Fruit fly (Drosophila melanogaster) whole organism, embryonic: ENCODE measurements around the gene Bmcp.

Experiments used
- CG10431 ChIP-seq: fragments of 200-800 bp; sonication (Bioruptor generic); optimal IDR thresholded peaks from 3 replicates; lab custom pipeline; 2018; ENCODE audit warnings: missing biosample characterization, mild to moderate bottlenecking, missing genetic modification characterization
- CG10654 ChIP-seq: fragments of 200-800 bp; sonication (Bioruptor generic); optimal IDR thresholded peaks from 2 replicates; lab custom pipeline; 2016; ENCODE audit warnings: missing biosample characterization, missing genetic modification characterization
- CG12155 ChIP-seq: fragments of 200-800 bp; sonication (Bioruptor generic); optimal IDR thresholded peaks from 3 replicates; lab custom pipeline; 2016; ENCODE audit warnings: missing biosample characterization, missing genetic modification characterization
- CG12236 ChIP-seq: fragments of 200-800 bp; sonication (Bioruptor generic); optimal IDR thresholded peaks from 2 replicates; lab custom pipeline; 2016; ENCODE audit warnings: missing biosample characterization, missing genetic modification characterization
- CG12391 ChIP-seq: fragments of 200-800 bp; sonication (Bioruptor generic); optimal IDR thresholded peaks from 3 replicates; lab custom pipeline; 2018; ENCODE audit warnings: missing biosample characterization, mild to moderate bottlenecking, missing genetic modification characterization, moderate library complexity
- CG1603 ChIP-seq: fragments of 200-800 bp; sonication (Bioruptor generic); optimal IDR thresholded peaks from 2 replicates; lab custom pipeline; 2019; ENCODE audit warnings: missing biosample characterization, mild to moderate bottlenecking, missing genetic modification characterization, moderate library complexity
- CG17568 ChIP-seq: fragments of 200-800 bp; sonication (Bioruptor generic); optimal IDR thresholded peaks from 2 replicates; lab custom pipeline; 2018; ENCODE audit warnings: missing biosample characterization, mild to moderate bottlenecking, missing genetic modification characterization, moderate library complexity
- CG31441 ChIP-seq: fragments of 200-800 bp; sonication (Bioruptor generic); IDR thresholded peaks from 2 replicates; pipeline ENCODE4 v1.3.6; 2022; ENCODE audit warnings: missing biosample characterization, missing genetic modification characterization
- CG4360 ChIP-seq: fragments of 200-800 bp; sonication (Bioruptor generic); IDR thresholded peaks from 2 replicates; pipeline ENCODE4 v1.3.6; 2022; ENCODE audit warnings: missing biosample characterization, missing genetic modification characterization
- CG4617 ChIP-seq: fragments of 200-800 bp; sonication (Bioruptor generic); optimal IDR thresholded peaks from 3 replicates; lab custom pipeline; 2016; ENCODE audit warnings: missing biosample characterization, missing genetic modification characterization, borderline replicate concordance
- CG4854 ChIP-seq: fragments of 200-800 bp; sonication (Bioruptor generic); optimal IDR thresholded peaks from 2 replicates; lab custom pipeline; 2016; ENCODE audit warnings: missing biosample characterization, missing genetic modification characterization, inconsistent platforms
- CG5180 ChIP-seq: fragments of 200-800 bp; sonication (Bioruptor generic); optimal IDR thresholded peaks from 3 replicates; lab custom pipeline; 2017; ENCODE audit warnings: missing biosample characterization, missing genetic modification characterization, mild to moderate bottlenecking, moderate library complexity, missing genetic modification reagents
- CG6254 ChIP-seq: fragments of 200-800 bp; sonication (Bioruptor generic); optimal IDR thresholded peaks from 3 replicates; lab custom pipeline; 2017; ENCODE audit warnings: mild to moderate bottlenecking, missing biosample characterization, missing genetic modification reagents, missing genetic modification characterization
- CG6654 ChIP-seq: fragments of 200-800 bp; sonication (Bioruptor generic); optimal IDR thresholded peaks from 2 replicates; lab custom pipeline; 2017; ENCODE audit warnings: missing biosample characterization, mild to moderate bottlenecking, missing genetic modification characterization
- CG6813 ChIP-seq: fragments of 200-800 bp; sonication (Bioruptor generic); optimal IDR thresholded peaks from 2 replicates; lab custom pipeline; 2017; ENCODE audit warnings: missing biosample characterization, missing genetic modification characterization, mild to moderate bottlenecking, moderate library complexity, missing genetic modification reagents
- CG7745 ChIP-seq: fragments of 200-800 bp; sonication (Bioruptor generic); optimal IDR thresholded peaks from 2 replicates; lab custom pipeline; 2018; ENCODE audit warnings: missing biosample characterization, mild to moderate bottlenecking, missing genetic modification characterization, moderate library complexity
- CG8089 ChIP-seq: fragments of 200-800 bp; sonication (Bioruptor generic); optimal IDR thresholded peaks from 3 replicates; lab custom pipeline; 2016; ENCODE audit warnings: missing biosample characterization, missing genetic modification characterization
- CG9215 ChIP-seq: fragments of 200-800 bp; sonication (Bioruptor generic); IDR thresholded peaks from 2 replicates; pipeline ENCODE4 v1.3.6; 2022; ENCODE audit warnings: missing biosample characterization, missing genetic modification characterization
- CoRest ChIP-seq: fragments of 200-800 bp; sonication (Bioruptor generic); optimal IDR thresholded peaks from 3 replicates; lab custom pipeline; 2018; ENCODE audit warnings: missing biosample characterization, mild to moderate bottlenecking, missing genetic modification characterization, moderate library complexity
- D19A ChIP-seq: fragments of 200-800 bp; optimal IDR thresholded peaks from 3 replicates; lab custom pipeline; 2019; ENCODE audit warnings: missing biosample characterization, mild to moderate bottlenecking, missing genetic modification characterization, moderate library complexity
- Deaf1 ChIP-seq: fragments of 200-800 bp; optimal IDR thresholded peaks from 3 replicates; lab custom pipeline; 2019; ENCODE audit warnings: missing biosample characterization, mild to moderate bottlenecking, missing genetic modification characterization, moderate library complexity
- Dfd ChIP-seq, 2 experiments: fragments of >200 bp; optimal IDR thresholded peaks; 2 replicates each; lab custom pipeline; 2017; ENCODE audit warnings: missing biosample characterization in 2 of 2, missing genetic modification characterization in 2 of 2
- Elba2 ChIP-seq: fragments of 200-800 bp; sonication (Bioruptor generic); optimal IDR thresholded peaks from 3 replicates; lab custom pipeline; 2016; ENCODE audit warnings: missing biosample characterization, missing genetic modification characterization
- GATAe ChIP-seq: fragments of 200-800 bp; sonication (Bioruptor generic); conservative IDR thresholded peaks from 2 replicates; pipeline ENCODE4 v1.3.6; 2022; ENCODE audit warnings: missing biosample characterization, missing genetic modification characterization
- Gug ChIP-seq: fragments of 200-800 bp; sonication (Bioruptor generic); IDR thresholded peaks from 4 replicates; pipeline ENCODE4 v1.3.6; 2022; ENCODE audit warnings: missing biosample characterization, missing genetic modification characterization
- H15 ChIP-seq: fragments of 200-800 bp; sonication (Bioruptor generic); IDR thresholded peaks from 3 replicates; pipeline ENCODE4 v1.3.6; 2022; ENCODE audit warnings: missing biosample characterization, missing genetic modification characterization
- Mad ChIP-seq: fragments of 200-800 bp; sonication (Bioruptor generic); optimal IDR thresholded peaks from 2 replicates; lab custom pipeline; 2016; ENCODE audit warnings: missing biosample characterization, missing genetic modification characterization
- Meics ChIP-seq: fragments of 200-800 bp; sonication (Bioruptor generic); optimal IDR thresholded peaks from 2 replicates; lab custom pipeline; 2017; ENCODE audit warnings: missing biosample characterization, mild to moderate bottlenecking, missing genetic modification characterization
- NFAT ChIP-seq: fragments of 200-800 bp; sonication (Bioruptor generic); IDR thresholded peaks from 2 replicates; pipeline ENCODE4 v1.3.6; 2022; ENCODE audit warnings: missing biosample characterization, missing genetic modification characterization
- Nf-YA ChIP-seq: fragments of 200-800 bp; sonication (Bioruptor generic); IDR thresholded peaks from 2 replicates; pipeline ENCODE4 v1.3.6; 2022; ENCODE audit warnings: missing biosample characterization, missing genetic modification characterization
- Sin3A ChIP-seq: fragments of >200 bp; optimal IDR thresholded peaks from 2 replicates; lab custom pipeline; 2018
- Spps ChIP-seq: fragments of 200-800 bp; sonication (Bioruptor generic); optimal IDR thresholded peaks from 2 replicates; lab custom pipeline; 2018; ENCODE audit warnings: missing biosample characterization, mild to moderate bottlenecking, missing genetic modification characterization
- Xrp1 ChIP-seq: fragments of 200-800 bp; sonication (Bioruptor generic); IDR thresholded peaks from 2 replicates; pipeline ENCODE4 v1.3.6; 2022; ENCODE audit warnings: missing biosample characterization, missing genetic modification characterization
- ash1 ChIP-seq: fragments of 200-800 bp; sonication (Bioruptor generic); optimal IDR thresholded peaks from 2 replicates; lab custom pipeline; 2018; ENCODE audit warnings: missing biosample characterization, mild to moderate bottlenecking, missing genetic modification characterization
- az2 ChIP-seq: fragments of 200-800 bp; sonication (Bioruptor generic); optimal IDR thresholded peaks from 3 replicates; lab custom pipeline; 2016; ENCODE audit warnings: missing biosample characterization, missing genetic modification characterization
- chn ChIP-seq: fragments of 200-800 bp; sonication (Bioruptor generic); optimal IDR thresholded peaks from 2 replicates; lab custom pipeline; 2016; ENCODE audit warnings: missing biosample characterization, missing genetic modification characterization
- h ChIP-seq: fragments of >200 bp; optimal IDR thresholded peaks from 2 replicates; lab custom pipeline; 2017
- her ChIP-seq: fragments of 200-800 bp; sonication (Bioruptor generic); optimal IDR thresholded peaks from 2 replicates; lab custom pipeline; 2016; ENCODE audit warnings: missing biosample characterization, missing genetic modification characterization
- jing ChIP-seq: fragments of 200-800 bp; sonication (Bioruptor generic); optimal IDR thresholded peaks from 2 replicates; lab custom pipeline; 2018; ENCODE audit warnings: missing biosample characterization, mild to moderate bottlenecking, missing genetic modification characterization
- lab ChIP-seq: fragments of 200-800 bp; sonication (Bioruptor generic); optimal IDR thresholded peaks from 3 replicates; lab custom pipeline; 2017; ENCODE audit warnings: missing biosample characterization, missing genetic modification characterization, mild to moderate bottlenecking, moderate library complexity, missing genetic modification reagents
- lov ChIP-seq, 2 experiments: fragments of 200-800 bp in 1 of 2; fragments of >200 bp in 1 of 2; sonication (Bioruptor generic) in 1 of 2; IDR thresholded peaks in 1 of 2; optimal IDR thresholded peaks in 1 of 2; 2 replicates in 1 of 2; 3 replicates in 1 of 2; pipeline versions ENCODE4 v1.3.6 to Lab custom; 2017 to 2022; ENCODE audit warnings: missing biosample characterization in 1 of 2, missing genetic modification characterization in 1 of 2
- mld ChIP-seq: fragments of 200-800 bp; sonication (Bioruptor generic); IDR thresholded peaks from 3 replicates; pipeline ENCODE4 v1.3.6; 2022; ENCODE audit warnings: missing biosample characterization, missing genetic modification characterization; ENCODE audit not compliant: partially characterized antibody
- otp ChIP-seq: fragments of 200-800 bp; sonication (Bioruptor generic); IDR thresholded peaks from 3 replicates; pipeline ENCODE4, ENCODE4 v1.3.6; 2022; ENCODE audit warnings: missing biosample characterization, missing genetic modification characterization
- pho ChIP-seq: fragments of 200-800 bp; sonication (Bioruptor generic); optimal IDR thresholded peaks from 2 replicates; lab custom pipeline; 2016; ENCODE audit warnings: missing biosample characterization, missing genetic modification characterization
- pros ChIP-seq: fragments of 200-800 bp; sonication (Bioruptor generic); optimal IDR thresholded peaks from 3 replicates; lab custom pipeline; 2019; ENCODE audit warnings: missing biosample characterization, mild to moderate bottlenecking, missing genetic modification characterization, moderate library complexity
- ranshi ChIP-seq: fragments of 200-800 bp; sonication (Bioruptor generic); IDR thresholded peaks from 2 replicates; pipeline ENCODE4 v1.3.6; 2022; ENCODE audit warnings: missing biosample characterization, missing genetic modification characterization
- rib ChIP-seq: fragments of 200-800 bp; sonication (Bioruptor generic); IDR thresholded peaks from 2 replicates; pipeline ENCODE4 v1.3.6; 2022; ENCODE audit warnings: missing biosample characterization, missing genetic modification characterization
- schlank ChIP-seq: fragments of 200-800 bp; sonication (Bioruptor generic); optimal IDR thresholded peaks from 2 replicates; lab custom pipeline; 2018; ENCODE audit warnings: missing biosample characterization, mild to moderate bottlenecking, missing genetic modification characterization
- seq ChIP-seq: fragments of 200-800 bp; sonication (Bioruptor generic); IDR thresholded peaks from 2 replicates; pipeline ENCODE4 v1.3.6; 2022; ENCODE audit warnings: missing biosample characterization, missing genetic modification characterization
- sob ChIP-seq: fragments of 200-800 bp; sonication (Bioruptor generic); IDR thresholded peaks from 2 replicates; pipeline ENCODE4 v1.3.6; 2022; ENCODE audit warnings: missing biosample characterization, missing genetic modification characterization
- yki ChIP-seq: fragments of >200 bp; optimal IDR thresholded peaks from 3 replicates; lab custom pipeline; 2018
- z ChIP-seq: fragments of 200-800 bp; sonication (Bioruptor generic); IDR thresholded peaks from 3 replicates; pipeline ENCODE4 v1.3.6; 2022; ENCODE audit warnings: missing biosample characterization, missing genetic modification characterization

Gene Bmcp

dm6 chr3L:11680298-11680697 is 40.4 kb upstream of the Bmcp start, which contains the start of gene CG32085 (continued):
- TF ChIP-seq CG17568 (GFP tag; lab: Kevin White, UChicago), result no peak
- peak; percentile 43 for TF ChIP-seq CG5180 (GFP tag; lab: Kevin White, UChicago)
- peak; percentile 72 for TF ChIP-seq ranshi (GFP tag; lab: Robert Waterston, UW)
- TF ChIP-seq CG6813 (GFP tag; lab: Kevin White, UChicago), result peak; percentile 50
- TF ChIP-seq CG1603 (tag; lab: Kevin White, UChicago), result no peak
- peak; percentile 62 for TF ChIP-seq Deaf1
- TF ChIP-seq z (GFP tag; lab: Robert Waterston, UW), result 0 out of 3 replicates have a peak, but pooled peaks have one; percentile 29
- TF ChIP-seq CG4617 (GFP tag; lab: Kevin White, UChicago), result no peak
- peak; percentile 41; the same call in 1 of the 3 replicates for TF ChIP-seq H15 (GFP tag; lab: Robert Waterston, UW)
- TF ChIP-seq jing (GFP tag; lab: Kevin White, UChicago), result no peak
- peak; percentile 76 for TF ChIP-seq Meics (GFP tag; lab: Kevin White, UChicago)
- TF ChIP-seq CG10431 (GFP tag; lab: Kevin White, UChicago), result no peak
- peak; percentile 67 for TF ChIP-seq schlank (tag; lab: Kevin White, UChicago)
- no peak for TF ChIP-seq CG4360 (GFP tag; lab: Robert Waterston, UW)
- no peak for TF ChIP-seq Elba2 (GFP tag; lab: Kevin White, UChicago)
- TF ChIP-seq chn, result peak; percentile 18
- TF ChIP-seq CG12391 (tag; lab: Kevin White, UChicago), result peak; percentile 10
- TF ChIP-seq CG6254 (GFP tag; lab: Kevin White, UChicago), result no peak
- no peak for TF ChIP-seq GATAe (GFP tag; lab: Robert Waterston, UW)
- TF ChIP-seq Dfd (GFP tag; optimal IDR thresholded peaks at IDR 0.05; lab: Kevin White, UChicago), result no peak
- peak; percentile 56 for TF ChIP-seq az2 (GFP tag; lab: Kevin White, UChicago)
- peak; percentile 90 for TF ChIP-seq lab (GFP tag; lab: Kevin White, UChicago)
- TF ChIP-seq Gug, result peak; percentile 90
- TF ChIP-seq CG10654 (GFP tag; lab: Kevin White, UChicago), result peak; percentile 23
- TF ChIP-seq Sin3A (lab: Kevin White, UChicago), result no peak
- TF ChIP-seq CG6654 (GFP tag; lab: Kevin White, UChicago), result peak; percentile 3
- peak; percentile 80 for TF ChIP-seq sob
- TF ChIP-seq yki (lab: Kevin White, UChicago), result no peak
- peak; percentile 24; the same call in 1 of the 2 replicates for TF ChIP-seq CG31441
- TF ChIP-seq CG4854 (GFP tag; lab: Kevin White, UChicago), result peak; percentile 17
- peak; percentile 51; the same call in 1 of the 2 replicates for TF ChIP-seq rib
- no peak for TF ChIP-seq Spps (tag; lab: Kevin White, UChicago)
- TF ChIP-seq CG12155 (GFP tag; lab: Kevin White, UChicago), result peak; percentile 60
- TF ChIP-seq D19A (tag; lab: Kevin White, UChicago), result peak; percentile 19
- TF ChIP-seq CG8089 (GFP tag; lab: Kevin White, UChicago), result no peak
- peak; percentile 56; the same call in 1 of the 3 replicates for TF ChIP-seq otp (GFP tag; lab: Robert Waterston, UW)
- TF ChIP-seq pho, result peak; percentile 62
- TF ChIP-seq pros, result no peak
- no peak for TF ChIP-seq Nf-YA (GFP tag; lab: Robert Waterston, UW)
- no peak for TF ChIP-seq CG12236 (GFP tag; lab: Kevin White, UChicago)
- TF ChIP-seq CoRest (tag; lab: Kevin White, UChicago), result peak; percentile 21
- no peak for TF ChIP-seq CG7745 (tag; lab: Kevin White, UChicago)
- TF ChIP-seq Mad (GFP tag; lab: Kevin White, UChicago), result no peak
- no peak; the same call in 1 of the 2 replicates for TF ChIP-seq Xrp1 (GFP tag; lab: Robert Waterston, UW)
- TF ChIP-seq her (GFP tag; lab: Kevin White, UChicago), result peak; percentile 78
- 0 out of 3 replicates have a peak, but pooled peaks have one; percentile 47 for TF ChIP-seq mld
- peak; percentile 37; the same call in 1 of the 2 replicates for TF ChIP-seq seq (GFP tag; lab: Robert Waterston, UW)
- TF ChIP-seq lov (optimal IDR thresholded peaks at IDR 0.05; lab: Kevin White, UChicago), result no peak
- TF ChIP-seq lov (GFP tag; IDR thresholded peaks at IDR 0.05; lab: Robert Waterston, UW), result no peak
- no peak for TF ChIP-seq ash1 (GFP tag; lab: Kevin White, UChicago)
- peak; percentile 48 for TF ChIP-seq CG9215 (GFP tag; lab: Robert Waterston, UW)
- TF ChIP-seq NFAT (GFP tag; lab: Robert Waterston, UW), result peak; percentile 84
- TF ChIP-seq h (lab: Kevin White, UChicago), result no peak
